Worm (Caenorhabditis elegans): ENCODE results near the gene Y42G9A.1.

Y42G9A.1 gene

ce11 chrIII:6149467-6150072 lies at the start of gene Y42G9A.1, which contains the start of gene wht-7:
Gene Y42G9A.1, plus strand, starts transcription at chrIII:6149961.
Gene wht-7, minus strand, starts transcription at chrIII:6149597.
- TF ChIP-seq dpl-1 (GFP tag; optimal IDR thresholded peaks at IDR 0.05) (peak; percentile 28), tbp1 (GFP tag; optimal IDR thresholded peaks at IDR 0.05) (peak; percentile 15), bed-1 (GFP tag; IDR thresholded peaks at IDR 0.05) (no peak), dox-1 (GFP tag; IDR thresholded peaks at IDR 0.05) (peak; percentile 40; the same call in 1 of the 2 replicates), B0019.2 (GFP tag; conservative IDR thresholded peaks at IDR 0.05) (0 out of 2 replicates have a peak, but pooled peaks have one; percentile 16), D2030.7 (GFP tag; IDR thresholded peaks at IDR 0.05) (peak; percentile 27; the same call in 1 of the 2 replicates), let-607 (tag; optimal IDR thresholded peaks at IDR 0.05) (peak in 1 of 2 experiments; percentile 12), lin-26 (GFP tag; IDR thresholded peaks at IDR 0.05) (no peak), rcor-1 (GFP tag; IDR thresholded peaks at IDR 0.05) (no peak), ceh-91 (GFP tag; IDR thresholded peaks at IDR 0.05) (peak; percentile 43; the same call in 1 of the 2 replicates), efl-1 (GFP tag; optimal IDR thresholded peaks at IDR 0.05) (peak; percentile 85), madf-6 (GFP tag; IDR thresholded peaks at IDR 0.05) (peak; percentile 77), ceh-58 (GFP tag; IDR thresholded peaks at IDR 0.05) (no peak), atf-7 (tag; optimal IDR thresholded peaks at IDR 0.05) (peak; percentile 41), madf-8 (GFP tag; conservative IDR thresholded peaks at IDR 0.05) (peak; percentile 54), xnd-1 (tag; optimal IDR thresholded peaks at IDR 0.05) (peak; percentile 16), hrde-1 (tag; optimal IDR thresholded peaks at IDR 0.05; ENCODE audit: borderline replicate concordance) (no peak), cebp-2 (GFP tag; IDR thresholded peaks at IDR 0.05) (no peak), lsl-1 (GFP tag; optimal IDR thresholded peaks at IDR 0.05) (peak; percentile 40), F33H1.4 (GFP tag; IDR thresholded peaks at IDR 0.05) (0 out of 2 replicates have a peak, but pooled peaks have one; percentile 25), lin-54 (GFP tag; optimal IDR thresholded peaks at IDR 0.05) (peak; percentile 33), attf-3 (GFP tag; conservative IDR thresholded peaks at IDR 0.05) (peak; percentile 41; the same call in 1 of the 2 replicates), repo-1 (tag; optimal IDR thresholded peaks at IDR 0.05) (peak; percentile 11), nhr-80 (tag; optimal IDR thresholded peaks at IDR 0.05) (peak; percentile 83)

ce11 chrIII:6102762-6103161 lies 47.0 kb upstream of the Y42G9A.1 start, which contains the start of gene C05D10.4:
Gene C05D10.4, minus strand, starts transcription at chrIII:6102862.
- TF ChIP-seq lin-54 (GFP tag; optimal IDR thresholded peaks at IDR 0.05) (no peak), tlf-1 (GFP tag; optimal IDR thresholded peaks at IDR 0.05) (no peak), F22D6.2 (tag; optimal IDR thresholded peaks at IDR 0.05) (no peak), somi-1 (GFP tag; optimal IDR thresholded peaks at IDR 0.05) (no peak), cebp-2 (GFP tag; IDR thresholded peaks at IDR 0.05) (no peak)

ce11 chrIII:6105897-6106296 lies 43.9 kb upstream of the Y42G9A.1 start:
- no peak for TF ChIP-seq bed-2 (GFP tag; IDR thresholded peaks at IDR 0.05)
- TF ChIP-seq lsy-27 (tag; optimal IDR thresholded peaks at IDR 0.05; ENCODE audit: borderline replicate concordance, insufficient read depth) = no peak
- no peak for TF ChIP-seq dpff-1 (tag; optimal IDR thresholded peaks at IDR 0.05)
- no peak for TF ChIP-seq pha-4 (tag; optimal IDR thresholded peaks at IDR 0.05)
- TF ChIP-seq let-607 (tag; optimal IDR thresholded peaks at IDR 0.05) = no peak
- TF ChIP-seq T07F8.4 (tag; optimal IDR thresholded peaks at IDR 0.05) = no peak
- TF ChIP-seq T26A5.8 (tag; optimal IDR thresholded peaks at IDR 0.05) = no peak
- TF ChIP-seq ZK185.1 (tag; optimal IDR thresholded peaks at IDR 0.05; ENCODE audit: poor library complexity, severe bottlenecking) = no peak
- no peak for TF ChIP-seq pbrm-1 (GFP tag; IDR thresholded peaks at IDR 0.05)
- TF ChIP-seq Y56A3A.18 (GFP tag; IDR thresholded peaks at IDR 0.05) = no peak
- no peak for TF ChIP-seq let-526 (GFP tag; IDR thresholded peaks at IDR 0.05)
- TF ChIP-seq F37B4.10 (GFP tag; IDR thresholded peaks at IDR 0.05) = no peak
- no peak for TF ChIP-seq lir-1 (GFP tag; conservative IDR thresholded peaks at IDR 0.05)
- no peak for TF ChIP-seq F22D6.2 (tag; optimal IDR thresholded peaks at IDR 0.05)
